Fruit fly (Drosophila melanogaster) whole organism, embryonic: ENCODE data around the gene Sas-4.

ENCODE experiments used
- Ada2b ChIP-seq: fragments of 200-800 bp; sonication (Bioruptor generic); IDR thresholded peaks from 2 replicates; pipeline ENCODE4 v1.3.6; 2022; ENCODE audit warnings: missing biosample characterization, missing genetic modification characterization
- BEAF-32 ChIP-seq: fragments of 200-800 bp; sonication (Bioruptor generic); optimal IDR thresholded peaks from 3 replicates; lab custom pipeline; 2017; ENCODE audit warnings: missing biosample characterization, missing genetic modification characterization, mild to moderate bottlenecking, moderate library complexity, missing genetic modification reagents
- CG10209 ChIP-seq: fragments of 200-800 bp; sonication (Bioruptor generic); optimal IDR thresholded peaks from 3 replicates; lab custom pipeline; 2017; ENCODE audit warnings: missing biosample characterization, mild to moderate bottlenecking, missing genetic modification characterization, missing genetic modification reagents
- CG1024 ChIP-seq: fragments of 200-800 bp; sonication (Bioruptor generic); IDR thresholded peaks from 2 replicates; pipeline ENCODE4 v1.3.6; 2022; ENCODE audit warnings: missing biosample characterization, missing genetic modification characterization
- CG12155 ChIP-seq: fragments of 200-800 bp; sonication (Bioruptor generic); optimal IDR thresholded peaks from 3 replicates; lab custom pipeline; 2016; ENCODE audit warnings: missing biosample characterization, missing genetic modification characterization
- CG14710 ChIP-seq: fragments of 200-800 bp; sonication (Bioruptor generic); optimal IDR thresholded peaks from 3 replicates; lab custom pipeline; 2019; ENCODE audit warnings: missing biosample characterization, mild to moderate bottlenecking, missing genetic modification characterization, moderate library complexity
- CG16815 ChIP-seq: fragments of 200-800 bp; sonication (Bioruptor generic); optimal IDR thresholded peaks from 3 replicates; lab custom pipeline; 2017; ENCODE audit warnings: missing biosample characterization, mild to moderate bottlenecking, missing genetic modification characterization
- CG18011 ChIP-seq: fragments of 200-800 bp; sonication (Bioruptor generic); optimal IDR thresholded peaks from 2 replicates; lab custom pipeline; 2017; ENCODE audit warnings: missing biosample characterization, missing genetic modification characterization, mild to moderate bottlenecking, moderate library complexity, missing genotype
- CG2199 ChIP-seq: fragments of 200-800 bp; sonication (Bioruptor generic); IDR thresholded peaks from 3 replicates; pipeline ENCODE4 v1.3.6; 2022; ENCODE audit warnings: missing biosample characterization, missing genetic modification characterization
- CG31365 ChIP-seq: fragments of 200-800 bp; sonication (Bioruptor generic); optimal IDR thresholded peaks from 2 replicates; lab custom pipeline; 2018; ENCODE audit warnings: missing biosample characterization, mild to moderate bottlenecking, missing genetic modification characterization
- CG32767 ChIP-seq: fragments of 200-800 bp; sonication (Bioruptor generic); IDR thresholded peaks from 2 replicates; pipeline ENCODE4 v1.3.6; 2022; ENCODE audit warnings: missing biosample characterization, missing genetic modification characterization
- CG34376 ChIP-seq: fragments of 200-800 bp; sonication (Bioruptor generic); optimal IDR thresholded peaks from 2 replicates; lab custom pipeline; 2018; ENCODE audit warnings: missing biosample characterization, mild to moderate bottlenecking, missing genetic modification characterization
- CG6765 ChIP-seq: fragments of 200-800 bp; sonication (Bioruptor generic); optimal IDR thresholded peaks from 3 replicates; lab custom pipeline; 2017; ENCODE audit warnings: missing biosample characterization, mild to moderate bottlenecking, missing genetic modification characterization
- CG6854 ChIP-seq: fragments of 200-800 bp; sonication (Bioruptor generic); optimal IDR thresholded peaks from 3 replicates; lab custom pipeline; 2017; ENCODE audit warnings: missing biosample characterization, mild to moderate bottlenecking, missing genetic modification characterization
- CG8924 ChIP-seq: fragments of 200-800 bp; optimal IDR thresholded peaks from 3 replicates; lab custom pipeline; 2019; ENCODE audit warnings: missing biosample characterization, mild to moderate bottlenecking, missing genetic modification characterization, moderate library complexity
- CG9876 ChIP-seq: fragments of 200-800 bp; sonication (Bioruptor generic); optimal IDR thresholded peaks from 2 replicates; lab custom pipeline; 2016; ENCODE audit warnings: missing biosample characterization, missing genetic modification characterization
- Dad ChIP-seq: fragments of 200-800 bp; sonication (Bioruptor generic); optimal IDR thresholded peaks from 3 replicates; lab custom pipeline; 2016; ENCODE audit warnings: missing biosample characterization, missing genetic modification characterization
- Dbx ChIP-seq: fragments of 200-800 bp; sonication (Bioruptor generic); IDR thresholded peaks from 3 replicates; pipeline ENCODE4 v1.3.6; 2022; ENCODE audit warnings: missing biosample characterization, missing genetic modification characterization
- Dp ChIP-seq: fragments of 200-800 bp; sonication (Bioruptor generic); optimal IDR thresholded peaks from 2 replicates; lab custom pipeline; 2018; ENCODE audit warnings: missing biosample characterization, mild to moderate bottlenecking, missing genetic modification characterization, moderate library complexity
- Drgx ChIP-seq: fragments of 200-800 bp; sonication (Bioruptor generic); IDR thresholded peaks from 2 replicates; pipeline ENCODE4 v1.3.6; 2022; ENCODE audit warnings: missing biosample characterization, missing genetic modification characterization
- GATAe ChIP-seq: fragments of 200-800 bp; sonication (Bioruptor generic); conservative IDR thresholded peaks from 2 replicates; pipeline ENCODE4 v1.3.6; 2022; ENCODE audit warnings: missing biosample characterization, missing genetic modification characterization
- H15 ChIP-seq: fragments of 200-800 bp; sonication (Bioruptor generic); IDR thresholded peaks from 3 replicates; pipeline ENCODE4 v1.3.6; 2022; ENCODE audit warnings: missing biosample characterization, missing genetic modification characterization
- HHEX ChIP-seq: fragments of 200-800 bp; sonication (Bioruptor generic); optimal IDR thresholded peaks from 3 replicates; lab custom pipeline; 2017; ENCODE audit warnings: missing biosample characterization, mild to moderate bottlenecking, missing genetic modification characterization, missing genetic modification reagents
- Lim3 ChIP-seq: fragments of 200-800 bp; sonication (Bioruptor generic); IDR thresholded peaks from 2 replicates; pipeline ENCODE4 v1.3.6; 2022; ENCODE audit warnings: missing biosample characterization, missing genetic modification characterization
- Med ChIP-seq: fragments of 200-800 bp; sonication (Bioruptor generic); peaks from one replicate; lab custom pipeline; 2016; ENCODE audit warnings: missing biosample characterization, missing genetic modification characterization, mild to moderate bottlenecking, inconsistent platforms, moderate library complexity
- Optix ChIP-seq: fragments of 200-800 bp; sonication (Bioruptor generic); IDR thresholded peaks from 3 replicates; pipeline ENCODE4 v1.3.6; 2022; ENCODE audit warnings: missing biosample characterization, missing genetic modification characterization
- al ChIP-seq: fragments of 200-800 bp; sonication (Bioruptor generic); IDR thresholded peaks from 2 replicates; pipeline ENCODE4 v1.3.6; 2022; ENCODE audit warnings: missing biosample characterization, missing genetic modification characterization
- amos ChIP-seq: fragments of 200-800 bp; sonication (Bioruptor generic); IDR thresholded peaks from 2 replicates; pipeline ENCODE4 v1.3.6; 2022; ENCODE audit warnings: missing biosample characterization, missing genetic modification characterization; ENCODE audit not compliant: partially characterized antibody
- corto ChIP-seq: fragments of 200-800 bp; sonication (Bioruptor generic); optimal IDR thresholded peaks from 2 replicates; lab custom pipeline; 2016; ENCODE audit warnings: missing biosample characterization, mild to moderate bottlenecking, missing genetic modification characterization, moderate library complexity
- ewg ChIP-seq: fragments of 200-800 bp; sonication (Bioruptor generic); optimal IDR thresholded peaks from 3 replicates; lab custom pipeline; 2017; ENCODE audit warnings: mild to moderate bottlenecking, missing biosample characterization, missing genetic modification reagents, missing genetic modification characterization
- ftz-f1 ChIP-seq: fragments of 200-800 bp; sonication (Bioruptor generic); optimal IDR thresholded peaks from 2 replicates; lab custom pipeline; 2016; ENCODE audit warnings: missing biosample characterization, missing genetic modification characterization
- gcm2 ChIP-seq: fragments of 200-800 bp; sonication (Bioruptor generic); optimal IDR thresholded peaks from 2 replicates; lab custom pipeline; 2016; ENCODE audit warnings: missing biosample characterization, missing genetic modification characterization
- gfzf ChIP-seq: fragments of 200-800 bp; sonication (Bioruptor generic); optimal IDR thresholded peaks from 2 replicates; lab custom pipeline; 2016; ENCODE audit warnings: missing biosample characterization, mild to moderate bottlenecking, missing genetic modification characterization, moderate library complexity
- gsb ChIP-seq: fragments of 200-800 bp; sonication (Bioruptor generic); IDR thresholded peaks from 2 replicates; pipeline ENCODE4 v1.3.6; 2022; ENCODE audit warnings: missing biosample characterization, missing genetic modification characterization
- hbn ChIP-seq: fragments of 200-800 bp; sonication (Bioruptor generic); IDR thresholded peaks from 2 replicates; pipeline ENCODE4 v1.3.6; 2022; ENCODE audit warnings: missing biosample characterization, missing genetic modification characterization; ENCODE audit not compliant: partially characterized antibody
- inv ChIP-seq: fragments of 200-800 bp; sonication (Bioruptor generic); IDR thresholded peaks from 2 replicates; pipeline ENCODE4 v1.3.6; 2022; ENCODE audit warnings: missing biosample characterization, missing genetic modification characterization; ENCODE audit not compliant: partially characterized antibody
- klu ChIP-seq: fragments of 200-800 bp; sonication (Bioruptor generic); IDR thresholded peaks from 2 replicates; pipeline ENCODE4 v1.3.6; 2022; ENCODE audit warnings: missing biosample characterization, missing genetic modification characterization
- mld ChIP-seq: fragments of 200-800 bp; sonication (Bioruptor generic); IDR thresholded peaks from 3 replicates; pipeline ENCODE4 v1.3.6; 2022; ENCODE audit warnings: missing biosample characterization, missing genetic modification characterization; ENCODE audit not compliant: partially characterized antibody
- pan ChIP-seq, 4 experiments: fragments of >200 bp in 3 of 4; fragments of 200-800 bp in 1 of 4; sonication (Bioruptor generic) in 1 of 4; optimal IDR thresholded peaks in 3 of 4; IDR thresholded peaks in 1 of 4; 2 replicates each; pipeline versions ENCODE4 v1.3.6 to Lab custom; 2017 to 2022; ENCODE audit warnings: missing biosample characterization in 2 of 4, missing genetic modification characterization in 2 of 4, mixed read lengths in 1 of 4
- ro ChIP-seq: fragments of 200-800 bp; sonication (Bioruptor generic); IDR thresholded peaks from 2 replicates; pipeline ENCODE4 v1.3.6; 2022; ENCODE audit warnings: missing biosample characterization, missing genetic modification characterization
- run ChIP-seq: fragments of 200-800 bp; sonication (Bioruptor generic); optimal IDR thresholded peaks from 3 replicates; lab custom pipeline; 2018; ENCODE audit warnings: missing biosample characterization, mild to moderate bottlenecking, missing genetic modification characterization
- salm ChIP-seq: fragments of 200-800 bp; sonication (Bioruptor generic); optimal IDR thresholded peaks from 2 replicates; lab custom pipeline; 2018; ENCODE audit warnings: missing biosample characterization, mild to moderate bottlenecking, missing genetic modification characterization
- sens ChIP-seq: fragments of 200-800 bp; sonication (Bioruptor generic); peaks from one replicate; lab custom pipeline; 2016; ENCODE audit warnings: missing biosample characterization, missing genetic modification characterization
- slp2 ChIP-seq: fragments of 200-800 bp; sonication (Bioruptor generic); optimal IDR thresholded peaks from 2 replicates; lab custom pipeline; 2016; ENCODE audit warnings: missing biosample characterization, missing genetic modification characterization
- sr ChIP-seq: fragments of 200-800 bp; sonication (Bioruptor generic); IDR thresholded peaks from 3 replicates; pipeline ENCODE4 v1.3.6; 2022; ENCODE audit warnings: missing biosample characterization, missing genetic modification characterization
- stc ChIP-seq: fragments of 200-800 bp; sonication (Bioruptor generic); IDR thresholded peaks from 2 replicates; pipeline ENCODE4 v1.3.6; 2022; ENCODE audit warnings: missing biosample characterization, missing genetic modification characterization
- ttk ChIP-seq: fragments of 200-800 bp; sonication (Bioruptor generic); IDR thresholded peaks from 2 replicates; pipeline ENCODE4 v2.1.2; 2022; ENCODE audit warnings: missing biosample characterization, missing genetic modification characterization
- twi ChIP-seq: fragments of 200-800 bp; optimal IDR thresholded peaks from 2 replicates; lab custom pipeline; 2019; ENCODE audit warnings: missing biosample characterization, mild to moderate bottlenecking, missing genetic modification characterization, moderate library complexity
- wor ChIP-seq: fragments of 200-800 bp; sonication (Bioruptor generic); IDR thresholded peaks from 2 replicates; pipeline ENCODE4 v1.3.6; 2022; ENCODE audit warnings: missing biosample characterization, missing genetic modification characterization

Gene Sas-4

DNA sequence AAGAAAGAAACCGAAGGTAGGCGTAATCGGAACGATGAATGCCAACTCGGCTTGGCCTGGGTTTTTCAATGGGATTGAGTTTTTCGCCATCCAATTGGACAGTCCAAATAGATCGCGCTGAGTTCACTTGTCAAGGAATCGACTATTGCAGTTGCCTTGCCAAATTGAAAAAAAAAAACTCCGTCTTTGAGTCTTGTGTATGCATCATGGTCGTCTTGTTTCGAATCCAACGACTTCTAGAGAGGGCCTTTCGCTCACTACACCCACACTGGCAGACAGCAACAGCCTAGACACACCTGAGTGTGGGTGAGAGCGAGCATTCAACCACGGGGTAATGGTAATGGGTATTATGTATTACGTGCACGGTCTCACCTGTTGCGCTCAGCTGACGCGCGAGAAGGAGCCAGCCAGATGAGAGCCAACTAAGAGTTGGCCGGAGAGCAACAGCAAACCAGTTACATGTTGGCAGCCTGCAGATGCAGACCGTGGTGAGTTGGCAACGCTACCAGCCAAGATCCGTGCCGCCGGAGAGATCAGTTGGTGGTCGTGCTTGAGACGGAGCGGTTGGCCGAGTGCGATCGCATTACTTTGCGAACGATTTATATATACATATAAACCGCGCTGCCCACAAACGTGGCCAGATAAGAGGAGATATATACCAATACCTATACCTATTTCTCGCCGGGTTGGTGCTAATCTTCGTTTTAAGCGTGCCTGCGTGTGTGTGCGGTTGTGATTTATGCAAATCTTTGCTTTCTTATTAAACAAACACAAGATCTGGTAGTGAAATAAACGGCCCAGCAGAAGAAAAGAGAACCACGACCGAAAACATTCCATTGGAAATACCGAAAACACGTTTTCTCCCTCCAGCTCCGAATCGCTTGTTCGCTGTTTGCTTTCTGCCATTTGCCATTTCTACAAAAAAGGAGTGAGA, 11.5 kb downstream of the Sas-4 start, which contains the start of gene sas (continued):
- TF ChIP-seq inv (GFP tag; lab: Robert Waterston, UW) (no peak), stc (GFP tag; lab: Robert Waterston, UW) (peak; percentile 13; the same call in 1 of the 2 replicates), Dad (GFP tag; lab: Kevin White, UChicago) (peak; percentile 5), sens (GFP tag; lab: Kevin White, UChicago) (peak; percentile 70), CG6765 (GFP tag; lab: Kevin White, UChicago) (no peak), GATAe (GFP tag; lab: Robert Waterston, UW) (no peak), mld (GFP tag; lab: Robert Waterston, UW) (no peak), pan (optimal IDR thresholded peaks at IDR 0.05; lab: Kevin White, UChicago) (no peak), pan (GFP tag; optimal IDR thresholded peaks at IDR 0.05 in 1 of 2, IDR thresholded peaks at IDR 0.05 in 1 of 2) (peak in 1 of 2 experiments; percentile 32), CG2199 (GFP tag; lab: Robert Waterston, UW) (no peak), hbn (GFP tag; lab: Robert Waterston, UW) (no peak; the same call in 1 of the 2 replicates), slp2 (GFP tag; lab: Kevin White, UChicago) (no peak), Drgx (GFP tag; lab: Robert Waterston, UW) (0 out of 2 replicates have a peak, but pooled peaks have one; percentile 12), HHEX (no peak), run (tag; lab: Kevin White, UChicago) (no peak), salm (tag; lab: Kevin White, UChicago) (no peak), wor (GFP tag; lab: Robert Waterston, UW) (no peak), gcm2 (GFP tag; lab: Kevin White, UChicago) (no peak), CG31365 (tag; lab: Kevin White, UChicago) (no peak), Dbx (GFP tag; lab: Robert Waterston, UW) (no peak), Lim3 (GFP tag; lab: Robert Waterston, UW) (no peak), al (no peak), Med (peak; percentile 77), amos (peak; percentile 28; the same call in 1 of the 2 replicates), H15 (GFP tag; lab: Robert Waterston, UW) (no peak), gfzf (GFP tag; lab: Kevin White, UChicago) (no peak), ttk (no peak), BEAF-32 (GFP tag; lab: Kevin White, UChicago) (no peak), Optix (GFP tag; lab: Robert Waterston, UW) (no peak), CG8924 (tag; lab: Kevin White, UChicago) (peak; percentile 18), ftz-f1 (GFP tag; lab: Kevin White, UChicago) (no peak), CG10209 (GFP tag; lab: Kevin White, UChicago) (no peak), ro (GFP tag; lab: Robert Waterston, UW) (no peak), CG32767 (GFP tag; lab: Robert Waterston, UW) (no peak), CG9876 (GFP tag; lab: Kevin White, UChicago) (no peak), corto (GFP tag; lab: Kevin White, UChicago) (no peak), ewg (no peak), Ada2b (GFP tag; lab: Robert Waterston, UW) (no peak), twi (tag; lab: Kevin White, UChicago) (no peak), CG12155 (GFP tag; lab: Kevin White, UChicago) (no peak), CG6854 (GFP tag; lab: Kevin White, UChicago) (no peak), sr (GFP tag; lab: Robert Waterston, UW) (no peak), gsb (no peak), Dp (no peak), CG18011 (GFP tag; lab: Kevin White, UChicago) (no peak), CG16815 (no peak), CG34376 (no peak), CG14710 (no peak), CG1024 (no peak), klu (GFP tag; lab: Robert Waterston, UW) (no peak)
